Fruit fly (Drosophila melanogaster) Kc167 (cell line): ENCODE data around the gene CG2233.

Experiments
- Myc ChIP-seq: fragments of >200 bp; optimal IDR thresholded peaks from 2 replicates; lab custom pipeline; 2017; ENCODE audit warnings: missing external identifiers
- psq ChIP-seq: fragments of >200 bp; optimal IDR thresholded peaks from 2 replicates; lab custom pipeline; 2017; ENCODE audit warnings: missing external identifiers

- TF ChIP-seq psq (lab: Kevin White, UChicago) (no peak), Myc (no peak)
Observed at dm6 chrX:8057837-8058445, 20.6 kb upstream of the CG2233 start.
